Fruit fly (Drosophila melanogaster): Measurements from ENCODE around the gene CG43131.

DNA sequence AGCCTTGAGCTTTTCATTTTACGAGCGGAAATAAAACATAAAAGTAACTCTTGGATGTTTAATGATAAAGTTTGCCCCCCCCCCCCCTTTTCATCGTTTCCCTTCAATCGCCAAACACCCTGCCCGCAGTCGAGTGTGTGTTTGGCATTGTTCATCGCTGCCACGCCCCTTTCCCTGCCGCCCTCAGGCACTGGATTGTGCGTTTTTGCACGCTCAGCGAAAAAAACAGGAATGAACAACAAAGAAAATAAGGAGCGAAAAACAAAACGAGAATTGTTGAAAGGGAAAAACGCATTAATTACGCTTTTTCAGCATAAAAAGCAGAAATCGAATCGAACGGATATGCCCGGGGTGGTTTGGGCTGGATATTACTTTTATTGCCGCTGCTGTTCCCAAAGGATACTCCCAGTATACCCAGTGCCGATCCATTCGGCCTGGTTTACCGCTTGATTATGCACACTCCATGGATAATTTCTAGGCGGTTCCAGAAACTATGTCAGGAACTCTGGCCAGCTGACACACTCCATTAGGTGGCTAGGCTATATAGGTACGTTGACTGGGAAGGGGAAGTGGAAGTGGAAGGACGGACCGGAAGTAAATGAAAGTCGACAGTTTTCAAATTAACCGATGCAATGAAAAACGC, 12.9 kb downstream of the CG43131 start:
- TF ChIP-seq usp (GFP tag; optimal IDR thresholded peaks at IDR 0.05) (no peak), pan (optimal IDR thresholded peaks at IDR 0.05) (no peak)
